Worm (Caenorhabditis elegans): ENCODE results near the gene T02B11.4.
"Not testable (repeated sequence)": the region's sequence is repeated elsewhere in the genome, so short reads cannot be mapped to it uniquely, and the experiment has no call there.

DNA sequence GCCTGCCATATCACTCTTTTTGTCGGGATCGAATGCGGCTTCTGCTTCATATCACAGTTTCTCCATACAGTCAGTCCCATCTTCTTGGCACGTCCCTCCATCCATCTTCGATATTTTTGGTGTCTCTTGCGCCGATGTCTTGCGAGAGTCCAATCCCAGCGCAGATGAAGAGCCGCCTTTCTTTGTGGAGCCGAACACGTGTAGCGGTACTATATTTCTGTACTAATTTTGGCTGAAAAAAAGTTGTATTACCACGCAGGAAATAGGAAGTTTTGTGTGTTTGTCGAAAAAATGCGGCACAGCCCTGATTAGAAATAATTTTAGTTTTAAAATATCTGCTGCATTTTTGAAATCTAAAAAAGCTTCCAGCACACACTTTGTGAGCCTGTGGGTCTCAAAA is 27.8 kb downstream of the T02B11.4 start, which contains the start of gene K09C6.8:
- not testable (repeated sequence) for TF ChIP-seq hmg-4 (GFP tag; optimal IDR thresholded peaks at IDR 0.05); flt-1 (GFP tag; IDR thresholded peaks at IDR 0.05); ama-1 (optimal IDR thresholded peaks at IDR 0.05); tra-4 (tag; optimal IDR thresholded peaks at IDR 0.05); pes-1 (GFP tag; IDR thresholded peaks at IDR 0.05); ets-7 (tag; optimal IDR thresholded peaks at IDR 0.05); ceh-13 (GFP tag; optimal IDR thresholded peaks at IDR 0.05); hmbx-1 (tag; optimal IDR thresholded peaks at IDR 0.05); ceh-36 (tag; optimal IDR thresholded peaks at IDR 0.05); tbx-11 (GFP tag; IDR thresholded peaks at IDR 0.05); sea-1 (GFP tag; conservative IDR thresholded peaks at IDR 0.05); F13C5.2 (tag; optimal IDR thresholded peaks at IDR 0.05)
